Worm (Caenorhabditis elegans) whole organism, early embryonic: ENCODE data around the gene srbc-84.
"Not testable (repeated sequence)": the region's sequence is repeated elsewhere in the genome, so short reads cannot be mapped to it uniquely, and the experiment has no call there.

ENCODE experiments used
- B0310.2 ChIP-seq: sonication (generic microtip); optimal IDR thresholded peaks from 2 replicates; lab custom pipeline; 2016; ENCODE audit warnings: mild to moderate bottlenecking, missing genetic modification characterization, missing compliant biosample characterization
- F13C5.2 ChIP-seq: sonication (generic microtip); optimal IDR thresholded peaks from 2 replicates; lab custom pipeline; 2017; ENCODE audit warnings: mild to moderate bottlenecking, missing genetic modification characterization, inconsistent platforms, missing compliant biosample characterization
- aly-1 ChIP-seq: sonication (generic microtip); optimal IDR thresholded peaks from 2 replicates; lab custom pipeline; 2016; ENCODE audit warnings: missing genetic modification characterization, missing compliant biosample characterization
- ama-1 ChIP-seq: fragments of 150-350 bp; optimal IDR thresholded peaks from 2 replicates; lab custom pipeline; 2014
- ceh-13 ChIP-seq: fragments of 200-800 bp; sonication (Bioruptor generic); optimal IDR thresholded peaks from 2 replicates; lab custom pipeline; 2018; ENCODE audit warnings: mild to moderate bottlenecking, missing genetic modification characterization, missing compliant biosample characterization
- ceh-36 ChIP-seq: sonication (generic microtip); optimal IDR thresholded peaks from 2 replicates; lab custom pipeline; 2016; ENCODE audit warnings: missing genetic modification characterization, inconsistent platforms, missing compliant biosample characterization
- ets-7 ChIP-seq: sonication (generic microtip); optimal IDR thresholded peaks from 2 replicates; lab custom pipeline; 2016; ENCODE audit warnings: missing genotype, missing genetic modification characterization, missing compliant biosample characterization
- flt-1 ChIP-seq: fragments of 200-800 bp; sonication (Bioruptor generic); IDR thresholded peaks from 2 replicates; pipeline ENCODE4 v1.3.6; 2022; ENCODE audit warnings: missing genetic modification characterization, missing compliant biosample characterization
- hmbx-1 ChIP-seq: sonication (generic microtip); optimal IDR thresholded peaks from 2 replicates; lab custom pipeline; 2016; ENCODE audit warnings: mild to moderate bottlenecking, missing genetic modification characterization, missing compliant biosample characterization
- hmg-4 ChIP-seq: fragments of 200-800 bp; sonication (Bioruptor generic); optimal IDR thresholded peaks from 2 replicates; lab custom pipeline; 2018; ENCODE audit warnings: mild to moderate bottlenecking, missing genetic modification characterization, missing compliant biosample characterization
- hnd-1 ChIP-seq: sonication (generic microtip); optimal IDR thresholded peaks from 2 replicates; lab custom pipeline; 2016; ENCODE audit warnings: missing genetic modification characterization, missing compliant biosample characterization
- pes-1 ChIP-seq: fragments of 200-800 bp; sonication (Bioruptor generic); IDR thresholded peaks from 2 replicates; pipeline ENCODE4 v1.3.6; 2022; ENCODE audit warnings: missing genetic modification reagents, missing genetic modification characterization, missing compliant biosample characterization
- scrt-1 ChIP-seq: fragments of 200-800 bp; sonication (Bioruptor generic); IDR thresholded peaks from 2 replicates; pipeline ENCODE4 v1.3.6; 2022; ENCODE audit warnings: missing genetic modification characterization, missing compliant biosample characterization
- sea-1 ChIP-seq: fragments of 200-800 bp; sonication (Bioruptor generic); conservative IDR thresholded peaks from 2 replicates; pipeline ENCODE4 v1.3.6; 2022; ENCODE audit warnings: missing genetic modification characterization, missing compliant biosample characterization
- tbx-11 ChIP-seq: fragments of 200-800 bp; sonication (Bioruptor generic); IDR thresholded peaks from 2 replicates; pipeline ENCODE4 v1.3.6; 2022; ENCODE audit warnings: missing genetic modification characterization, missing compliant biosample characterization
- tbx-37 ChIP-seq: fragments of 200-800 bp; sonication (Bioruptor generic); conservative IDR thresholded peaks from 2 replicates; pipeline ENCODE4 v1.3.6; 2022; ENCODE audit warnings: missing genetic modification reagents, missing genetic modification characterization, missing compliant biosample characterization
- tra-4 ChIP-seq: sonication (generic microtip); optimal IDR thresholded peaks from 2 replicates; lab custom pipeline; 2017; ENCODE audit warnings: missing genetic modification characterization, missing compliant biosample characterization

The srbc-84 gene

ce11 chrV:16309523-16309922, 10.8 kb downstream of the srbc-84 start, which contains the start of gene oac-7:
Gene oac-7 (plus strand): TSS chrV:16309805.
- no peak for TF ChIP-seq flt-1 (GFP tag; lab: Robert Waterston, UW)
- no peak for TF ChIP-seq ceh-13 (GFP tag; lab: Kevin White, UChicago)
- TF ChIP-seq tra-4 (tag; lab: Kevin White, UChicago) = no peak
- no peak for TF ChIP-seq ets-7
- TF ChIP-seq sea-1 = no peak

- TF ChIP-seq hmbx-1 = no peak
These were observed 16.2 kb downstream of the srbc-84 start, which contains the start of gene str-214 for ce11 chrV:16315004-16315403. Gene str-214 (plus strand): TSS chrV:16315304.

- TF ChIP-seq ceh-36 (tag; lab: Kevin White, UChicago) = no peak
- TF ChIP-seq hmbx-1 = no peak
- no peak for TF ChIP-seq scrt-1
- TF ChIP-seq hnd-1 = no peak
- TF ChIP-seq aly-1 = no peak
These were observed 18.5 kb downstream of the srbc-84 start, which contains the start of gene srh-180 for ce11 chrV:16317244-16317643. Gene srh-180 (plus strand): TSS chrV:16317544.

ce11 chrV:16322155-16322554, 23.4 kb downstream of the srbc-84 start:
- TF ChIP-seq hmg-4 (GFP tag; lab: Kevin White, UChicago) (no peak), ets-7 (no peak)

- TF ChIP-seq flt-1 (GFP tag; lab: Robert Waterston, UW) = no peak
- TF ChIP-seq ama-1 (lab: Kevin White, UChicago) = no peak
- TF ChIP-seq B0310.2 (tag; lab: Kevin White, UChicago) = no peak
- no peak for TF ChIP-seq hmbx-1
- TF ChIP-seq tbx-11 = no peak
- TF ChIP-seq F13C5.2 (tag; lab: Kevin White, UChicago) = no peak
These were observed 30.1 kb downstream of the srbc-84 start, which contains the start of gene F57G8.7 for ce11 chrV:16328849-16329248. Gene F57G8.7 (plus strand): TSS chrV:16329149.

- TF ChIP-seq flt-1 (GFP tag; lab: Robert Waterston, UW) (no peak), ceh-13 (GFP tag; lab: Kevin White, UChicago) (no peak), hmg-4 (GFP tag; lab: Kevin White, UChicago) (no peak), F13C5.2 (tag; lab: Kevin White, UChicago) (no peak), tbx-37 (GFP tag; lab: Robert Waterston, UW) (no peak), pes-1 (GFP tag; lab: Robert Waterston, UW) (no peak), ama-1 (lab: Kevin White, UChicago) (no peak), sea-1 (no peak), aly-1 (no peak), hnd-1 (no peak)
These were observed 34.6 kb downstream of the srbc-84 start, which contains the start of gene srh-167 for ce11 chrV:16333412-16333811. Gene srh-167 (plus strand): TSS chrV:16333712.

- TF ChIP-seq pes-1 (GFP tag; lab: Robert Waterston, UW) = no peak
- no peak for TF ChIP-seq F13C5.2 (tag; lab: Kevin White, UChicago)
- TF ChIP-seq tbx-37 (GFP tag; lab: Robert Waterston, UW) = no peak
- no peak for TF ChIP-seq hnd-1
- no peak for TF ChIP-seq tra-4 (tag; lab: Kevin White, UChicago)
- no peak for TF ChIP-seq hmbx-1
- TF ChIP-seq ets-7 = no peak
- TF ChIP-seq tbx-11 = no peak
- no peak for TF ChIP-seq ama-1 (lab: Kevin White, UChicago)
- no peak for TF ChIP-seq scrt-1
- no peak for TF ChIP-seq sea-1
- no peak for TF ChIP-seq ceh-13 (GFP tag; lab: Kevin White, UChicago)
- no peak for TF ChIP-seq B0310.2 (tag; lab: Kevin White, UChicago)
- no peak for TF ChIP-seq aly-1
- TF ChIP-seq ceh-36 (tag; lab: Kevin White, UChicago) = no peak
- no peak for TF ChIP-seq hmg-4 (GFP tag; lab: Kevin White, UChicago)
- TF ChIP-seq flt-1 (GFP tag; lab: Robert Waterston, UW) = no peak
These were observed 37.6 kb downstream of the srbc-84 start, which contains the start of gene srw-87 for ce11 chrV:16336326-16336725. Gene srw-87 (plus strand): TSS chrV:16336626.

ce11 chrV:16338287-16339092, 39.7 kb downstream of the srbc-84 start, which contains the start of gene slc-9B.2:
Gene slc-9B.2 (plus strand): TSS chrV:16339042.
- TF ChIP-seq scrt-1; ceh-13 (GFP tag; lab: Kevin White, UChicago); hmg-4 (GFP tag; lab: Kevin White, UChicago): not testable (repeated sequence)

- TF ChIP-seq hmg-4 (GFP tag; lab: Kevin White, UChicago) = no peak
- TF ChIP-seq scrt-1 = no peak
- no peak for TF ChIP-seq pes-1 (GFP tag; lab: Robert Waterston, UW)
- TF ChIP-seq hmbx-1 = no peak
- TF ChIP-seq aly-1 = no peak
- no peak for TF ChIP-seq flt-1 (GFP tag; lab: Robert Waterston, UW)
- TF ChIP-seq tbx-37 (GFP tag; lab: Robert Waterston, UW) = no peak
- no peak for TF ChIP-seq F13C5.2 (tag; lab: Kevin White, UChicago)
- no peak for TF ChIP-seq ets-7
- TF ChIP-seq ceh-36 (tag; lab: Kevin White, UChicago) = no peak
- TF ChIP-seq ama-1 (lab: Kevin White, UChicago) = no peak
- TF ChIP-seq hnd-1 = no peak
- TF ChIP-seq tbx-11 = no peak
- no peak for TF ChIP-seq ceh-13 (GFP tag; lab: Kevin White, UChicago)
- TF ChIP-seq tra-4 (tag; lab: Kevin White, UChicago) = no peak
- no peak for TF ChIP-seq B0310.2 (tag; lab: Kevin White, UChicago)
- no peak for TF ChIP-seq sea-1
These were observed 43.5 kb downstream of the srbc-84 start, which contains the start of gene nhr-193 for ce11 chrV:16342258-16342618. Gene nhr-193 (plus strand): TSS chrV:16342308.
